Worm (Caenorhabditis elegans): Measurements from ENCODE around the gene acly-1.

acly-1 gene

ce11 chrX:1477932-1478331 lies 1.4 kb upstream of the acly-1 start:
- no peak for TF ChIP-seq R02D3.7 (tag; optimal IDR thresholded peaks at IDR 0.05)
- peak; percentile 80 for TF ChIP-seq nhr-21 (tag; optimal IDR thresholded peaks at IDR 0.05)
- TF ChIP-seq nhr-6 (tag; optimal IDR thresholded peaks at IDR 0.05), result no peak
- no peak for TF ChIP-seq zag-1 (tag; optimal IDR thresholded peaks at IDR 0.05)
- TF ChIP-seq lsy-2 (tag; optimal IDR thresholded peaks at IDR 0.05), result peak in 1 of 2 experiments; percentile 33
- TF ChIP-seq dmd-4 (tag; optimal IDR thresholded peaks at IDR 0.05), result no peak
- TF ChIP-seq sma-9 (GFP tag; optimal IDR thresholded peaks at IDR 0.05), result peak; percentile 96
- no peak for TF ChIP-seq sma-9 (tag; optimal IDR thresholded peaks at IDR 0.05)
- peak in 1 of 2 experiments; percentile 85 for TF ChIP-seq mdl-1 (tag; optimal IDR thresholded peaks at IDR 0.05)
- TF ChIP-seq nhr-237 (tag; optimal IDR thresholded peaks at IDR 0.05), result no peak
- TF ChIP-seq F13H6.1 (tag; optimal IDR thresholded peaks at IDR 0.05), result peak; percentile 40
- no peak for TF ChIP-seq unc-39 (tag; optimal IDR thresholded peaks at IDR 0.05)
- no peak for TF ChIP-seq blmp-1 (tag; optimal IDR thresholded peaks at IDR 0.05; ENCODE audit: insufficient read depth)
- TF ChIP-seq fos-1 (tag; optimal IDR thresholded peaks at IDR 0.05), result peak; percentile 76
- TF ChIP-seq sma-3 (GFP tag; optimal IDR thresholded peaks at IDR 0.05), result peak; percentile 66
- peak; percentile 82 for TF ChIP-seq crh-2 (tag; optimal IDR thresholded peaks at IDR 0.05)
- TF ChIP-seq ztf-1 (GFP tag; conservative IDR thresholded peaks at IDR 0.05), result no peak
- TF ChIP-seq nhr-25 (tag; optimal IDR thresholded peaks at IDR 0.05), result peak; percentile 43
- no peak for TF ChIP-seq nhr-12 (tag; optimal IDR thresholded peaks at IDR 0.05)
- peak; percentile 69 for TF ChIP-seq egl-27 (tag; optimal IDR thresholded peaks at IDR 0.05)
- TF ChIP-seq lin-11 (tag; optimal IDR thresholded peaks at IDR 0.05), result no peak
- TF ChIP-seq ztf-11 (tag; optimal IDR thresholded peaks at IDR 0.05), result no peak
- peak; percentile 19 for TF ChIP-seq gmeb-1 (tag; optimal IDR thresholded peaks at IDR 0.05)

ce11 chrX:1478569-1478968 lies 773 bp upstream of the acly-1 start:
- no peak for TF ChIP-seq unc-62 (GFP tag; optimal IDR thresholded peaks at IDR 0.05)
- TF ChIP-seq zag-1 (tag; optimal IDR thresholded peaks at IDR 0.05), result no peak
- TF ChIP-seq nhr-10 (tag; optimal IDR thresholded peaks at IDR 0.05), result no peak
- TF ChIP-seq sma-3 (GFP tag; optimal IDR thresholded peaks at IDR 0.05), result no peak
- TF ChIP-seq lsy-2 (tag; optimal IDR thresholded peaks at IDR 0.05), result no peak
- TF ChIP-seq crh-2 (tag; optimal IDR thresholded peaks at IDR 0.05), result no peak
- TF ChIP-seq ama-1 (optimal IDR thresholded peaks at IDR 0.05), result no peak
- no peak for TF ChIP-seq ceh-16 (tag; optimal IDR thresholded peaks at IDR 0.05)
- no peak for TF ChIP-seq egl-27 (tag; optimal IDR thresholded peaks at IDR 0.05)
- no peak for TF ChIP-seq snpc-4 (tag; optimal IDR thresholded peaks at IDR 0.05)
- no peak for TF ChIP-seq blmp-1 (tag; optimal IDR thresholded peaks at IDR 0.05; ENCODE audit: insufficient read depth)
- TF ChIP-seq F13H6.1 (tag; optimal IDR thresholded peaks at IDR 0.05), result no peak
- no peak for TF ChIP-seq nhr-129 (tag; optimal IDR thresholded peaks at IDR 0.05)
- TF ChIP-seq dmd-4 (tag; optimal IDR thresholded peaks at IDR 0.05), result no peak
- no peak for TF ChIP-seq unc-39 (tag; optimal IDR thresholded peaks at IDR 0.05)
- no peak for TF ChIP-seq nhr-237 (tag; optimal IDR thresholded peaks at IDR 0.05)
- no peak for TF ChIP-seq aly-2 (tag; optimal IDR thresholded peaks at IDR 0.05)
- TF ChIP-seq R02D3.7 (tag; optimal IDR thresholded peaks at IDR 0.05), result no peak
- TF ChIP-seq nhr-77 (tag; optimal IDR thresholded peaks at IDR 0.05), result no peak

- TF ChIP-seq nhr-237 (tag; optimal IDR thresholded peaks at IDR 0.05) (no peak), nhr-10 (tag; optimal IDR thresholded peaks at IDR 0.05) (no peak), nhr-129 (tag; optimal IDR thresholded peaks at IDR 0.05) (peak; percentile 18), sma-9 (GFP tag; optimal IDR thresholded peaks at IDR 0.05) (peak; percentile 29), sma-9 (tag; optimal IDR thresholded peaks at IDR 0.05) (no peak)
Measured at ce11 chrX:1479637-1480036, 295 bp downstream of the acly-1 start.

- TF ChIP-seq nhr-6 (tag; optimal IDR thresholded peaks at IDR 0.05), result no peak
- no peak for TF ChIP-seq lin-11 (tag; optimal IDR thresholded peaks at IDR 0.05)
- no peak for TF ChIP-seq nhr-12 (tag; optimal IDR thresholded peaks at IDR 0.05)
- TF ChIP-seq ceh-82 (tag; optimal IDR thresholded peaks at IDR 0.05), result no peak
- no peak for TF ChIP-seq alr-1 (tag; optimal IDR thresholded peaks at IDR 0.05)
- TF ChIP-seq sma-3 (GFP tag; optimal IDR thresholded peaks at IDR 0.05), result no peak
- TF ChIP-seq nhr-77 (tag; optimal IDR thresholded peaks at IDR 0.05), result no peak
- no peak for TF ChIP-seq F13H6.1 (tag; optimal IDR thresholded peaks at IDR 0.05)
Measured at ce11 chrX:1480564-1480963, 1.2 kb downstream of the acly-1 start.

ce11 chrX:1483229-1483628 lies 3.9 kb downstream of the acly-1 start:
- TF ChIP-seq nhr-11 (tag; optimal IDR thresholded peaks at IDR 0.05) (no peak), ama-1 (optimal IDR thresholded peaks at IDR 0.05) (no peak)

Measured in whole organism, L2 larva.